Fruit fly (Drosophila melanogaster): ENCODE results near the gene Asator.

DNA sequence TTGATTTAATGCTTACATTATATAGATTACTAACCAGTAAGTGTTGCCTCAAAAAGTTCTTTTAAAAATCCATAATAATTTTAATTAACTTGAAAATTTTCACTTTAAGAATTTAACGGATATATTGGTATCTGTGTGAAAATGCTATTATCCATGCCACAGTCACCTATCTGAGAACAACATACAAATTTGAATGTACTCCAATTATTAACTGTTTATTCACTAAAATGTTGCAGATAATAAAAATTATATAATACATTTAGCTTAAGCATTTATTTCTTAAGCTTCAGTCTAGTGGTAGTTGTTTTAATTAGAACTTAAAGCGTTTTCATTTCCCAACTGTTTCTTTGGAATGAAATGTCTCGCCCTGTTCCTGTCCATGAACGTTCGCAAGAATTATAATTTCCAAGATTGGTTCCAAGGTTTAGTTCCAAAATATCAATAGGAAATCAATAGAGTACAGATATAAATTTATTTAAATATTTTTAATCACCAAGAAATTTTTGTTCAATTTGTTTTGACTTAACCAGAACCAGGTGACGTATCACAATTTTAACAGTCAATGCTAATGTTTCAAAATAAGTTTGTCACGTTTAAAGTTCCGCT is 43.6 kb downstream of the Asator start, which contains the start of gene CaMKI:
- no peak for TF ChIP-seq Ets96B (tag; optimal IDR thresholded peaks at IDR 0.05)
- TF ChIP-seq CG6276 (GFP tag; optimal IDR thresholded peaks at IDR 0.05), result no peak
- TF ChIP-seq CG3032 (tag; optimal IDR thresholded peaks at IDR 0.05), result no peak
- no peak for TF ChIP-seq CG16779 (tag; optimal IDR thresholded peaks at IDR 0.05)
- no peak for TF ChIP-seq svp (GFP tag)
- TF ChIP-seq Gug (GFP tag; IDR thresholded peaks at IDR 0.05), result no peak
- TF ChIP-seq CG11762 (GFP tag; optimal IDR thresholded peaks at IDR 0.05; ENCODE audit: insufficient read depth), result no peak
- no peak for TF ChIP-seq CG1621 (tag; optimal IDR thresholded peaks at IDR 0.05)
- no peak for TF ChIP-seq Lpt (GFP tag; optimal IDR thresholded peaks at IDR 0.05)
- TF ChIP-seq CG8632 (GFP tag; optimal IDR thresholded peaks at IDR 0.05), result no peak
